Fruit fly (Drosophila melanogaster): ENCODE measurements around the gene plh.

Gene plh

dm6 chr3R:4992227-4992737 lies 18.5 kb downstream of the plh start (continued):
- TF ChIP-seq gsb-n (tag; optimal IDR thresholded peaks at IDR 0.05) = peak; percentile 63
- peak; percentile 62 for TF ChIP-seq fd102C (GFP tag; optimal IDR thresholded peaks at IDR 0.05)
- no peak for TF ChIP-seq pho (GFP tag; optimal IDR thresholded peaks at IDR 0.05)
- no peak for TF ChIP-seq CG13296 (GFP tag; optimal IDR thresholded peaks at IDR 0.05)
- TF ChIP-seq Oaz (GFP tag; IDR thresholded peaks at IDR 0.05) = no peak
- peak; percentile 58 for TF ChIP-seq dmrt99B (tag; optimal IDR thresholded peaks at IDR 0.05)
- TF ChIP-seq CG7987 (GFP tag; optimal IDR thresholded peaks at IDR 0.05) = peak; percentile 40
- TF ChIP-seq CG10209 (GFP tag; optimal IDR thresholded peaks at IDR 0.05) = peak; percentile 64
- TF ChIP-seq Dll (GFP tag; IDR thresholded peaks at IDR 0.05; ENCODE audit: partially characterized antibody) = no peak
- TF ChIP-seq CG14710 (tag; optimal IDR thresholded peaks at IDR 0.05) = peak; percentile 54
- TF ChIP-seq fd64A (GFP tag; optimal IDR thresholded peaks at IDR 0.05) = peak; percentile 87
- TF ChIP-seq CG12104 (GFP tag; optimal IDR thresholded peaks at IDR 0.05) = peak; percentile 6
- TF ChIP-seq caup (GFP tag; optimal IDR thresholded peaks at IDR 0.05; ENCODE audit: severe bottlenecking) = peak; percentile 79
- 0 out of 3 replicates have a peak, but pooled peaks have one; percentile 49 for TF ChIP-seq CG11695 (GFP tag; IDR thresholded peaks at IDR 0.05)
- peak; percentile 39; the same call in 1 of the 2 replicates for TF ChIP-seq CG17328 (GFP tag; IDR thresholded peaks at IDR 0.05)
- peak; percentile 41 for TF ChIP-seq ash1 (GFP tag; optimal IDR thresholded peaks at IDR 0.05)
- TF ChIP-seq CG4328 (GFP tag; optimal IDR thresholded peaks at IDR 0.05) = peak; percentile 48
- peak; percentile 89 for TF ChIP-seq sens (GFP tag)
- no peak for TF ChIP-seq Dek (tag; optimal IDR thresholded peaks at IDR 0.05)
- peak; percentile 69 for TF ChIP-seq Xrp1 (GFP tag; IDR thresholded peaks at IDR 0.05)
- no peak for TF ChIP-seq Bteb2 (GFP tag; optimal IDR thresholded peaks at IDR 0.05)
- TF ChIP-seq nau (GFP tag; optimal IDR thresholded peaks at IDR 0.05) = peak; percentile 53
- peak; percentile 37 for TF ChIP-seq CG7839 (tag; optimal IDR thresholded peaks at IDR 0.05)
- TF ChIP-seq salm (tag; optimal IDR thresholded peaks at IDR 0.05) = peak; percentile 82
- 0 out of 2 replicates have a peak, but pooled peaks have one; percentile 12 for TF ChIP-seq ap (GFP tag; IDR thresholded peaks at IDR 0.05)
- peak; percentile 68 for TF ChIP-seq CG14441 (GFP tag; IDR thresholded peaks at IDR 0.05)
- TF ChIP-seq CG7745 (tag; optimal IDR thresholded peaks at IDR 0.05) = peak; percentile 81
- no peak for TF ChIP-seq CG6854 (GFP tag; optimal IDR thresholded peaks at IDR 0.05)
- no peak for TF ChIP-seq pfk (GFP tag; optimal IDR thresholded peaks at IDR 0.05)
- peak; percentile 29 for TF ChIP-seq Abd-B (GFP tag; optimal IDR thresholded peaks at IDR 0.05)
- TF ChIP-seq zen (tag; optimal IDR thresholded peaks at IDR 0.05) = peak; percentile 11
- peak; percentile 45 for TF ChIP-seq CG8924 (tag; optimal IDR thresholded peaks at IDR 0.05)
- no peak for TF ChIP-seq klu (GFP tag; IDR thresholded peaks at IDR 0.05)
- TF ChIP-seq Hmr (GFP tag; optimal IDR thresholded peaks at IDR 0.05) = peak; percentile 25
- no peak for TF ChIP-seq Antp (GFP tag; optimal IDR thresholded peaks at IDR 0.05)
- TF ChIP-seq CG12744 (GFP tag; optimal IDR thresholded peaks at IDR 0.05) = no peak
- peak; percentile 37; the same call in 1 of the 2 replicates for TF ChIP-seq HLH3B (GFP tag; IDR thresholded peaks at IDR 0.05)
- peak; percentile 100 for TF ChIP-seq grn (GFP tag; optimal IDR thresholded peaks at IDR 0.05)
- TF ChIP-seq CG7556 (GFP tag; optimal IDR thresholded peaks at IDR 0.05) = peak; percentile 2
- no peak for TF ChIP-seq unc-4 (GFP tag; IDR thresholded peaks at IDR 0.05; ENCODE audit: partially characterized antibody)
- peak; percentile 34 for TF ChIP-seq Sox102F (GFP tag; optimal IDR thresholded peaks at IDR 0.05)
- TF ChIP-seq tll (GFP tag; optimal IDR thresholded peaks at IDR 0.05) = peak in 1 of 2 experiments; percentile 52
- no peak for TF ChIP-seq lilli (GFP tag; optimal IDR thresholded peaks at IDR 0.05)
- peak; percentile 60 for TF ChIP-seq CG18262 (tag; optimal IDR thresholded peaks at IDR 0.05)
- TF ChIP-seq crol (GFP tag; IDR thresholded peaks at IDR 0.05) = peak; percentile 98
- TF ChIP-seq CG4854 (GFP tag; optimal IDR thresholded peaks at IDR 0.05) = no peak
- TF ChIP-seq CG13287 (GFP tag; IDR thresholded peaks at IDR 0.05; ENCODE audit: partially characterized antibody) = no peak
- peak; percentile 1 for TF ChIP-seq Myb (GFP tag; optimal IDR thresholded peaks at IDR 0.05)
- peak; percentile 75 for TF ChIP-seq odd (GFP tag; optimal IDR thresholded peaks at IDR 0.05)
